Fruit fly (Drosophila melanogaster): ENCODE results near the gene CG33783.

dm6 chr3R:10055004-10055403 lies 11.6 kb upstream of the CG33783 start:
- no peak for TF ChIP-seq psq (optimal IDR thresholded peaks at IDR 0.05)
- TF ChIP-seq Dll (optimal IDR thresholded peaks at IDR 0.05), result no peak
- no peak for TF ChIP-seq pan (optimal IDR thresholded peaks at IDR 0.05)

Data from whole organism.